Worm (Caenorhabditis elegans) whole organism, late embryonic: ENCODE results near the gene pfn-3.

Experiments
- C08G9.2 ChIP-seq: sonication (generic microtip); optimal IDR thresholded peaks from 2 replicates; lab custom pipeline; 2016; ENCODE audit warnings: mild to moderate bottlenecking, missing genetic modification characterization, moderate library complexity, missing compliant biosample characterization
- K02D7.2 ChIP-seq: sonication (generic microtip); optimal IDR thresholded peaks from 2 replicates; lab custom pipeline; 2017; ENCODE audit warnings: mild to moderate bottlenecking, missing genetic modification characterization, missing compliant biosample characterization
- K09A11.1 ChIP-seq: sonication (generic microtip); optimal IDR thresholded peaks from 2 replicates; lab custom pipeline; 2017; ENCODE audit warnings: antibody characterized with exemption, mild to moderate bottlenecking, missing genetic modification characterization, missing compliant biosample characterization; ENCODE audit not compliant: insufficient read depth
- Y22D7AL.16 ChIP-seq: sonication (generic microtip); optimal IDR thresholded peaks from 2 replicates; lab custom pipeline; 2016; ENCODE audit warnings: missing genetic modification characterization, missing compliant biosample characterization
- ceh-18 ChIP-seq: sonication (generic microtip); optimal IDR thresholded peaks from 2 replicates; lab custom pipeline; 2016; ENCODE audit warnings: missing genetic modification characterization, missing compliant biosample characterization
- ceh-19 ChIP-seq: fragments of 200-800 bp; sonication (Bioruptor generic); optimal IDR thresholded peaks from 2 replicates; lab custom pipeline; 2018; ENCODE audit warnings: mild to moderate bottlenecking, missing genetic modification characterization, missing compliant biosample characterization
- ceh-24 ChIP-seq: sonication (generic microtip); optimal IDR thresholded peaks from 2 replicates; lab custom pipeline; 2016; ENCODE audit warnings: mild to moderate bottlenecking, missing genetic modification characterization, missing compliant biosample characterization
- ceh-31 ChIP-seq: sonication (generic microtip); optimal IDR thresholded peaks from 2 replicates; lab custom pipeline; 2016; ENCODE audit warnings: missing genetic modification characterization, missing compliant biosample characterization
- ceh-45 ChIP-seq: fragments of 200-800 bp; sonication (Bioruptor generic); IDR thresholded peaks from 2 replicates; pipeline ENCODE4 v1.3.6; 2022; ENCODE audit warnings: missing genetic modification reagents, missing genetic modification characterization, missing compliant biosample characterization
- ceh-48 ChIP-seq: sonication (generic microtip); optimal IDR thresholded peaks from 2 replicates; lab custom pipeline; 2016; ENCODE audit warnings: missing genetic modification characterization, inconsistent platforms, missing compliant biosample characterization
- elt-2 ChIP-seq: sonication (generic microtip); optimal IDR thresholded peaks from 2 replicates; lab custom pipeline; 2016; ENCODE audit warnings: missing genetic modification reagents, missing genetic modification characterization, missing compliant biosample characterization
- elt-4 ChIP-seq: sonication (generic microtip); optimal IDR thresholded peaks from 2 replicates; lab custom pipeline; 2016; ENCODE audit warnings: missing genetic modification characterization, missing compliant biosample characterization
- ets-4 ChIP-seq: sonication (generic microtip); optimal IDR thresholded peaks from 2 replicates; lab custom pipeline; 2016; ENCODE audit warnings: missing genetic modification characterization, missing compliant biosample characterization
- eyg-1 ChIP-seq: sonication (generic microtip); optimal IDR thresholded peaks from 2 replicates; lab custom pipeline; 2016; ENCODE audit warnings: missing genotype, missing genetic modification characterization, missing compliant biosample characterization
- fax-1 ChIP-seq: sonication (generic microtip); optimal IDR thresholded peaks from 2 replicates; lab custom pipeline; 2016; ENCODE audit warnings: missing genotype, missing genetic modification characterization, missing compliant biosample characterization
- fkh-10 ChIP-seq: fragments of 150-350 bp; optimal IDR thresholded peaks from 2 replicates; lab custom pipeline; 2014; ENCODE audit warnings: missing biosample characterization, missing genetic modification reagents, missing genetic modification characterization
- fkh-6 ChIP-seq: sonication (generic microtip); optimal IDR thresholded peaks from 2 replicates; lab custom pipeline; 2016; ENCODE audit warnings: missing genetic modification characterization, missing compliant biosample characterization
- gmeb-2 ChIP-seq: sonication (generic microtip); optimal IDR thresholded peaks from 2 replicates; lab custom pipeline; 2016; ENCODE audit warnings: missing genetic modification characterization, inconsistent platforms, missing compliant biosample characterization
- hlh-8 ChIP-seq: sonication (generic microtip); optimal IDR thresholded peaks from 2 replicates; lab custom pipeline; 2016; ENCODE audit warnings: missing genotype, missing genetic modification characterization, missing compliant biosample characterization
- lin-11 ChIP-seq: fragments of 200-800 bp; sonication (Bioruptor generic); optimal IDR thresholded peaks from 2 replicates; lab custom pipeline; 2018; ENCODE audit warnings: mild to moderate bottlenecking, missing genetic modification characterization, missing compliant biosample characterization
- nfya-1 ChIP-seq: sonication (generic microtip); optimal IDR thresholded peaks from 2 replicates; lab custom pipeline; 2017; ENCODE audit warnings: missing genetic modification characterization, mild to moderate bottlenecking, missing compliant biosample characterization, antibody characterized with exemption, moderate library complexity
- npax-4 ChIP-seq: sonication (generic microtip); optimal IDR thresholded peaks from 2 replicates; lab custom pipeline; 2016; ENCODE audit warnings: missing genetic modification characterization, missing compliant biosample characterization
- pat-9 ChIP-seq: fragments of 200-800 bp; sonication (Bioruptor generic); optimal IDR thresholded peaks from 2 replicates; lab custom pipeline; 2018; ENCODE audit warnings: mild to moderate bottlenecking, missing genetic modification characterization, moderate library complexity, missing compliant biosample characterization
- pax-1 ChIP-seq: fragments of 150-350 bp; optimal IDR thresholded peaks from 2 replicates; lab custom pipeline; 2014; ENCODE audit warnings: missing biosample characterization, missing genetic modification characterization
- pha-2 ChIP-seq: sonication (generic microtip); optimal IDR thresholded peaks from 2 replicates; lab custom pipeline; 2017; ENCODE audit warnings: mild to moderate bottlenecking, missing genetic modification characterization, missing compliant biosample characterization
- pqm-1 ChIP-seq: sonication (generic microtip); optimal IDR thresholded peaks from 2 replicates; lab custom pipeline; 2016; ENCODE audit warnings: missing genetic modification characterization, missing compliant biosample characterization
- ref-2 ChIP-seq: sonication (generic microtip); optimal IDR thresholded peaks from 2 replicates; lab custom pipeline; 2016; ENCODE audit warnings: missing genetic modification characterization, missing compliant biosample characterization
- rnt-1 ChIP-seq: sonication (generic microtip); optimal IDR thresholded peaks from 2 replicates; lab custom pipeline; 2016; ENCODE audit warnings: missing genetic modification characterization, missing compliant biosample characterization
- sox-2 ChIP-seq: fragments of 200-800 bp; sonication (Bioruptor generic); IDR thresholded peaks from 2 replicates; pipeline ENCODE4 v1.3.6; 2022; ENCODE audit warnings: missing genetic modification reagents, missing genetic modification characterization, missing compliant biosample characterization
- syd-9 ChIP-seq: sonication (generic microtip); optimal IDR thresholded peaks from 2 replicates; lab custom pipeline; 2016; ENCODE audit warnings: mild to moderate bottlenecking, missing genetic modification characterization, moderate library complexity, missing compliant biosample characterization
- ttx-3 ChIP-seq: sonication (generic microtip); optimal IDR thresholded peaks from 2 replicates; lab custom pipeline; 2016; ENCODE audit warnings: missing genetic modification reagents, missing genetic modification characterization, missing compliant biosample characterization
- unc-3 ChIP-seq, 2 experiments: fragments of 200-800 bp in 1 of 2; sonication (Bioruptor generic) in 1 of 2; sonication (generic microtip) in 1 of 2; conservative IDR thresholded peaks in 1 of 2; optimal IDR thresholded peaks in 1 of 2; 2 replicates each; pipeline versions ENCODE4 v1.3.6 to Lab custom; 2016 to 2022; ENCODE audit warnings: missing compliant biosample characterization in 2 of 2, missing genetic modification characterization in 2 of 2, missing genetic modification reagents in 1 of 2
- unc-42 ChIP-seq: sonication (generic microtip); optimal IDR thresholded peaks from 2 replicates; lab custom pipeline; 2016; ENCODE audit warnings: missing genotype, missing genetic modification characterization, missing compliant biosample characterization
- zip-5 ChIP-seq: sonication (generic microtip); optimal IDR thresholded peaks from 2 replicates; lab custom pipeline; 2016; ENCODE audit warnings: missing genetic modification characterization, missing compliant biosample characterization

Gene pfn-3

DNA sequence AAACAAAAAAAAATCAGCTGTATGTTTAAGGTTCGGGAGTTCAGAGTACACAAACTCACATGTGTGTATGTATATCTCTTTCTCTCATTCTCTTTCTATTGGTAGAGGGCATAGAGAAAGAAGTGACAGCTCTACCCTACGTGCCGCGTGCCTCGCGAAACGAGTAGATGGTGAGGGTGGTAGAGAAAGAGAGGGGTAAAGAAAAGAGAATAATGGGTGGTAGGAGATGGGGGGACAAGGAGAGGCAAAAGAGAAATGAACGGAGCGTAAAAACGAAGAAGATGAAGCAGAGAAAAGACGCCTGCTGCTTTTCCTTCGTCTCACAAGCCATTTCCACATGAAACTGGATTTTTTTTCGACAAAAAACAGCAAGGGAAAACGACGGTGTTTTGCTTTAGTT is 12.7 kb upstream of the pfn-3 start (continued):
- TF ChIP-seq zip-5 (tag; lab: Kevin White, UChicago) (no peak), fkh-6 (tag; lab: Kevin White, UChicago) (peak; percentile 1), unc-3 (GFP tag; conservative IDR thresholded peaks at IDR 0.05; lab: Robert Waterston, UW) (no peak), unc-3 (tag; optimal IDR thresholded peaks at IDR 0.05; lab: Kevin White, UChicago) (peak; percentile 31), unc-42 (peak; percentile 84), syd-9 (tag; lab: Kevin White, UChicago) (peak; percentile 51)

- TF ChIP-seq K02D7.2 (tag; lab: Kevin White, UChicago) = no peak
- TF ChIP-seq pha-2 (tag; lab: Kevin White, UChicago) = no peak
- no peak for TF ChIP-seq rnt-1 (tag; lab: Kevin White, UChicago)
- TF ChIP-seq Y22D7AL.16 (tag; lab: Kevin White, UChicago) = no peak
- TF ChIP-seq ceh-18 (tag; lab: Kevin White, UChicago) = no peak
- no peak for TF ChIP-seq fax-1 (tag; lab: Kevin White, UChicago)
- no peak for TF ChIP-seq ceh-19 (GFP tag; lab: Kevin White, UChicago)
- TF ChIP-seq sox-2 (GFP tag; lab: Robert Waterston, UW) = no peak
- TF ChIP-seq lin-11 (tag; lab: Kevin White, UChicago) = no peak
- no peak for TF ChIP-seq elt-2
- no peak for TF ChIP-seq nfya-1 (tag; lab: Kevin White, UChicago)
- no peak for TF ChIP-seq syd-9 (tag; lab: Kevin White, UChicago)
- TF ChIP-seq pat-9 (tag; lab: Kevin White, UChicago) = no peak
- TF ChIP-seq ceh-48 = no peak
- TF ChIP-seq C08G9.2 (tag; lab: Kevin White, UChicago) = no peak
- TF ChIP-seq K09A11.1 (tag; lab: Kevin White, UChicago) = no peak
- no peak for TF ChIP-seq ceh-24
- no peak for TF ChIP-seq npax-4
Measured at ce11 chrX:1089676-1090075, 9.2 kb upstream of the pfn-3 start.

DNA sequence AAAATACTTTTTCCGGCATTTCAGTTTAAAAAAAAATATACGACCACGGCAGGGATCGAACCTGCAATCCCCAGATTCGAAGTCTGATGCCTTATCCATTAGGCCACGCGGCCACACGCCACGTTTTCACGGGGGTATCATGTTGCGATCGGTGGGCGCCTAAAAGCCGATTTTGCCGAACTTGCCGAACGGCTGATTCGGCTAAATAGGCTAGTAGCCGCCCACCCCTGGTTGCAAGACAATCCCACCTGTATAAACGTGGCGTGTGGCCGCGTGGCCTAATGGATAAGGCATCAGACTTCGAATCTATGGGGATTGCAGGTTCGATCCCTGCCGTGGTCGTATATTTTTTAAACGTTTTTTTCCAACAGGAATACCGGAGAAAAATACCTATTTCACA is 8.7 kb upstream of the pfn-3 start:
- no peak for TF ChIP-seq pqm-1 (tag; lab: Kevin White, UChicago)
- TF ChIP-seq npax-4 = no peak
- no peak for TF ChIP-seq elt-4 (tag; lab: Kevin White, UChicago)
- TF ChIP-seq, all 69 proteins: peak for 0

ce11 chrX:1088048-1088447 is 7.6 kb upstream of the pfn-3 start, which contains the start of gene rei-2:
TSS of gene rei-2 (minus strand) at chrX:1088148.
- TF ChIP-seq sox-2 (GFP tag; lab: Robert Waterston, UW) = no peak
- TF ChIP-seq ets-4 = no peak
- no peak for TF ChIP-seq pax-1
- TF ChIP-seq fkh-6 (tag; lab: Kevin White, UChicago) = no peak
- TF ChIP-seq eyg-1 = no peak
- no peak for TF ChIP-seq ttx-3 (tag; lab: Kevin White, UChicago)
- no peak for TF ChIP-seq ref-2 (tag; lab: Kevin White, UChicago)
- TF ChIP-seq gmeb-2 = no peak
- TF ChIP-seq ceh-45 (GFP tag; lab: Robert Waterston, UW) = no peak
- no peak for TF ChIP-seq hlh-8 (tag; lab: Kevin White, UChicago)
- no peak for TF ChIP-seq elt-2
- TF ChIP-seq syd-9 (tag; lab: Kevin White, UChicago) = no peak
- no peak for TF ChIP-seq unc-3 (GFP tag; conservative IDR thresholded peaks at IDR 0.05; lab: Robert Waterston, UW)
- no peak for TF ChIP-seq unc-3 (tag; optimal IDR thresholded peaks at IDR 0.05; lab: Kevin White, UChicago)
- no peak for TF ChIP-seq fkh-10 (GFP tag; lab: Kevin White, UChicago)
- no peak for TF ChIP-seq ceh-31
- TF ChIP-seq zip-5 (tag; lab: Kevin White, UChicago) = no peak

- peak; percentile 35 for TF ChIP-seq hlh-8 (tag; lab: Kevin White, UChicago)
- TF ChIP-seq lin-11 (tag; lab: Kevin White, UChicago) = no peak
- no peak for TF ChIP-seq elt-4 (tag; lab: Kevin White, UChicago)
- no peak for TF ChIP-seq pqm-1 (tag; lab: Kevin White, UChicago)
Measured at ce11 chrX:1086406-1086897, 6.0 kb upstream of the pfn-3 start.
